Worm (Caenorhabditis elegans): ENCODE results near the gene C35D6.13.
"Not testable (repeated sequence)": the region's sequence is repeated elsewhere in the genome, so short reads cannot be mapped to it uniquely, and the experiment has no call there.

Gene C35D6.13

ce11 chrIV:16336721-16337120 is at the start of gene C35D6.13:
C35D6.13 (plus strand) TSS chrIV:16337021.
- TF ChIP-seq fax-1 (tag; optimal IDR thresholded peaks at IDR 0.05) (no peak), fkh-10 (GFP tag; optimal IDR thresholded peaks at IDR 0.05) (no peak), hlh-30 (tag; optimal IDR thresholded peaks at IDR 0.05; ENCODE audit: insufficient read depth) (no peak), dmd-4 (tag; optimal IDR thresholded peaks at IDR 0.05; ENCODE audit: borderline replicate concordance) (no peak), eyg-1 (tag; optimal IDR thresholded peaks at IDR 0.05) (no peak), ceh-31 (tag; optimal IDR thresholded peaks at IDR 0.05) (no peak), Y22D7AL.16 (tag; optimal IDR thresholded peaks at IDR 0.05) (no peak)

ce11 chrIV:16290745-16291144 is 46.1 kb upstream of the C35D6.13 start, which contains the start of gene srz-75:
srz-75 (minus strand) TSS chrIV:16290845.
- no peak for TF ChIP-seq ahr-1 (tag; optimal IDR thresholded peaks at IDR 0.05)
- TF ChIP-seq ceh-48 (tag; optimal IDR thresholded peaks at IDR 0.05), result no peak
- no peak for TF ChIP-seq tbx-7 (tag; optimal IDR thresholded peaks at IDR 0.05)

ce11 chrIV:16293889-16294288 is 42.9 kb upstream of the C35D6.13 start:
- TF ChIP-seq madf-2 (tag; optimal IDR thresholded peaks at IDR 0.05), result no peak
- no peak for TF ChIP-seq ceh-31 (tag; optimal IDR thresholded peaks at IDR 0.05)
- TF ChIP-seq ref-2 (tag; optimal IDR thresholded peaks at IDR 0.05), result no peak
- no peak for TF ChIP-seq che-1 (tag; optimal IDR thresholded peaks at IDR 0.05)
- peak; percentile 37 for TF ChIP-seq elt-2 (tag; optimal IDR thresholded peaks at IDR 0.05)

- no peak for TF ChIP-seq odd-2 (tag; optimal IDR thresholded peaks at IDR 0.05)
- no peak for TF ChIP-seq pha-4 (tag; optimal IDR thresholded peaks at IDR 0.05)
- no peak for TF ChIP-seq C08G9.2 (tag; optimal IDR thresholded peaks at IDR 0.05)
- no peak for TF ChIP-seq ama-1 (optimal IDR thresholded peaks at IDR 0.05)
- TF ChIP-seq syd-9 (tag; optimal IDR thresholded peaks at IDR 0.05), result no peak
- no peak for TF ChIP-seq pros-1 (tag; optimal IDR thresholded peaks at IDR 0.05)
- no peak for TF ChIP-seq ceh-31 (tag; optimal IDR thresholded peaks at IDR 0.05)
- no peak for TF ChIP-seq hlh-30 (tag; optimal IDR thresholded peaks at IDR 0.05; ENCODE audit: insufficient read depth)
These were observed 38.0 kb upstream of the C35D6.13 start, which contains the start of gene srz-72 for ce11 chrIV:16298851-16299250. srz-72 (plus strand) TSS chrIV:16299151.

ce11 chrIV:16306918-16307317 is 29.9 kb upstream of the C35D6.13 start:
- TF ChIP-seq unc-42 (tag; optimal IDR thresholded peaks at IDR 0.05) (no peak), hlh-6 (tag; optimal IDR thresholded peaks at IDR 0.05) (no peak), tbx-7 (tag; optimal IDR thresholded peaks at IDR 0.05) (no peak), che-1 (tag; optimal IDR thresholded peaks at IDR 0.05) (no peak)

ce11 chrIV:16307925-16308324 is 28.9 kb upstream of the C35D6.13 start, which contains the start of gene rac-2:
rac-2 (plus strand) TSS chrIV:16308225.
- not testable (repeated sequence) for TF ChIP-seq fkh-10 (GFP tag; optimal IDR thresholded peaks at IDR 0.05); zip-5 (tag; optimal IDR thresholded peaks at IDR 0.05); eyg-1 (tag; optimal IDR thresholded peaks at IDR 0.05)

- no peak for TF ChIP-seq sox-2 (GFP tag; IDR thresholded peaks at IDR 0.05)
- no peak for TF ChIP-seq sdc-2 (tag; optimal IDR thresholded peaks at IDR 0.05)
- no peak for TF ChIP-seq tbx-2 (tag; optimal IDR thresholded peaks at IDR 0.05)
- no peak for TF ChIP-seq dmd-4 (tag; optimal IDR thresholded peaks at IDR 0.05; ENCODE audit: borderline replicate concordance)
- no peak for TF ChIP-seq syd-9 (tag; optimal IDR thresholded peaks at IDR 0.05)
- no peak for TF ChIP-seq pha-2 (tag; optimal IDR thresholded peaks at IDR 0.05)
- TF ChIP-seq ceh-14 (tag; optimal IDR thresholded peaks at IDR 0.05), result no peak
- no peak for TF ChIP-seq pros-1 (tag; optimal IDR thresholded peaks at IDR 0.05)
- no peak for TF ChIP-seq pag-3 (tag; optimal IDR thresholded peaks at IDR 0.05; ENCODE audit: borderline replicate concordance)
- no peak for TF ChIP-seq F13H6.1 (tag; optimal IDR thresholded peaks at IDR 0.05)
- TF ChIP-seq ceh-48 (tag; optimal IDR thresholded peaks at IDR 0.05), result no peak
- TF ChIP-seq pha-4 (tag; optimal IDR thresholded peaks at IDR 0.05), result no peak
- no peak for TF ChIP-seq unc-3 (GFP tag; conservative IDR thresholded peaks at IDR 0.05)
- TF ChIP-seq unc-3 (tag; optimal IDR thresholded peaks at IDR 0.05), result no peak
- no peak for TF ChIP-seq lin-11 (tag; optimal IDR thresholded peaks at IDR 0.05)
- TF ChIP-seq eyg-1 (tag; optimal IDR thresholded peaks at IDR 0.05), result no peak
- TF ChIP-seq hlh-15 (tag; optimal IDR thresholded peaks at IDR 0.05), result no peak
- no peak for TF ChIP-seq odd-2 (tag; optimal IDR thresholded peaks at IDR 0.05)
- no peak for TF ChIP-seq ceh-18 (tag; optimal IDR thresholded peaks at IDR 0.05)
- TF ChIP-seq rnt-1 (tag; optimal IDR thresholded peaks at IDR 0.05), result no peak
- TF ChIP-seq elt-2 (tag; optimal IDR thresholded peaks at IDR 0.05), result no peak
These were observed 26.7 kb upstream of the C35D6.13 start for ce11 chrIV:16310103-16310502.
